Worm (Caenorhabditis elegans) whole organism, late embryonic: ENCODE data around the gene C18H7.4.

ENCODE experiments used
- C08G9.2 ChIP-seq: sonication (generic microtip); optimal IDR thresholded peaks from 2 replicates; lab custom pipeline; 2016; ENCODE audit warnings: mild to moderate bottlenecking, missing genetic modification characterization, moderate library complexity, missing compliant biosample characterization
- C38D4.7 ChIP-seq: fragments of 200-800 bp; sonication (Bioruptor generic); optimal IDR thresholded peaks from 2 replicates; lab custom pipeline; 2018; ENCODE audit warnings: mild to moderate bottlenecking, missing genetic modification characterization, moderate library complexity, missing compliant biosample characterization
- K02D7.2 ChIP-seq: sonication (generic microtip); optimal IDR thresholded peaks from 2 replicates; lab custom pipeline; 2017; ENCODE audit warnings: mild to moderate bottlenecking, missing genetic modification characterization, missing compliant biosample characterization
- K09A11.1 ChIP-seq: sonication (generic microtip); optimal IDR thresholded peaks from 2 replicates; lab custom pipeline; 2017; ENCODE audit warnings: antibody characterized with exemption, mild to moderate bottlenecking, missing genetic modification characterization, missing compliant biosample characterization; ENCODE audit not compliant: insufficient read depth
- T23F11.4 ChIP-seq: fragments of 200-800 bp; sonication (Bioruptor generic); optimal IDR thresholded peaks from 2 replicates; lab custom pipeline; 2018; ENCODE audit warnings: mild to moderate bottlenecking, missing genetic modification characterization, missing compliant biosample characterization
- ama-1 ChIP-seq: fragments of 150-350 bp; optimal IDR thresholded peaks from 2 replicates; lab custom pipeline; 2014
- ceh-18 ChIP-seq: sonication (generic microtip); optimal IDR thresholded peaks from 2 replicates; lab custom pipeline; 2016; ENCODE audit warnings: missing genetic modification characterization, missing compliant biosample characterization
- ceh-22 ChIP-seq: sonication (generic microtip); optimal IDR thresholded peaks from 2 replicates; lab custom pipeline; 2017; ENCODE audit warnings: missing biosample characterization, missing genetic modification characterization
- dmd-4 ChIP-seq: sonication (generic microtip); optimal IDR thresholded peaks from 2 replicates; lab custom pipeline; 2016; ENCODE audit warnings: borderline replicate concordance, missing genetic modification characterization, missing compliant biosample characterization
- dve-1 ChIP-seq: sonication (generic microtip); optimal IDR thresholded peaks from 2 replicates; lab custom pipeline; 2017; ENCODE audit warnings: antibody characterized with exemption, mild to moderate bottlenecking, missing genetic modification characterization, missing compliant biosample characterization
- elt-2 ChIP-seq: sonication (generic microtip); optimal IDR thresholded peaks from 2 replicates; lab custom pipeline; 2016; ENCODE audit warnings: missing genetic modification reagents, missing genetic modification characterization, missing compliant biosample characterization
- elt-4 ChIP-seq: sonication (generic microtip); optimal IDR thresholded peaks from 2 replicates; lab custom pipeline; 2016; ENCODE audit warnings: missing genetic modification characterization, missing compliant biosample characterization
- fax-1 ChIP-seq: sonication (generic microtip); optimal IDR thresholded peaks from 2 replicates; lab custom pipeline; 2016; ENCODE audit warnings: missing genotype, missing genetic modification characterization, missing compliant biosample characterization
- fkh-10 ChIP-seq: fragments of 150-350 bp; optimal IDR thresholded peaks from 2 replicates; lab custom pipeline; 2014; ENCODE audit warnings: missing biosample characterization, missing genetic modification reagents, missing genetic modification characterization
- fkh-6 ChIP-seq: sonication (generic microtip); optimal IDR thresholded peaks from 2 replicates; lab custom pipeline; 2016; ENCODE audit warnings: missing genetic modification characterization, missing compliant biosample characterization
- gmeb-2 ChIP-seq: sonication (generic microtip); optimal IDR thresholded peaks from 2 replicates; lab custom pipeline; 2016; ENCODE audit warnings: missing genetic modification characterization, inconsistent platforms, missing compliant biosample characterization
- hlh-13 ChIP-seq: fragments of 200-800 bp; sonication (Bioruptor generic); optimal IDR thresholded peaks from 2 replicates; lab custom pipeline; 2018; ENCODE audit warnings: mild to moderate bottlenecking, missing genetic modification characterization, missing compliant biosample characterization
- hlh-8 ChIP-seq: sonication (generic microtip); optimal IDR thresholded peaks from 2 replicates; lab custom pipeline; 2016; ENCODE audit warnings: missing genotype, missing genetic modification characterization, missing compliant biosample characterization
- lim-6 ChIP-seq: sonication (generic microtip); optimal IDR thresholded peaks from 2 replicates; lab custom pipeline; 2016; ENCODE audit warnings: missing genetic modification characterization, missing compliant biosample characterization
- lin-11 ChIP-seq: fragments of 200-800 bp; sonication (Bioruptor generic); optimal IDR thresholded peaks from 2 replicates; lab custom pipeline; 2018; ENCODE audit warnings: mild to moderate bottlenecking, missing genetic modification characterization, missing compliant biosample characterization
- madf-2 ChIP-seq: sonication (generic microtip); optimal IDR thresholded peaks from 2 replicates; lab custom pipeline; 2017; ENCODE audit warnings: missing genetic modification characterization, missing compliant biosample characterization
- nfya-1 ChIP-seq: sonication (generic microtip); optimal IDR thresholded peaks from 2 replicates; lab custom pipeline; 2017; ENCODE audit warnings: missing genetic modification characterization, mild to moderate bottlenecking, missing compliant biosample characterization, antibody characterized with exemption, moderate library complexity
- npax-4 ChIP-seq: sonication (generic microtip); optimal IDR thresholded peaks from 2 replicates; lab custom pipeline; 2016; ENCODE audit warnings: missing genetic modification characterization, missing compliant biosample characterization
- odd-2 ChIP-seq: sonication (generic microtip); optimal IDR thresholded peaks from 2 replicates; lab custom pipeline; 2017; ENCODE audit warnings: antibody characterized with exemption, mild to moderate bottlenecking, missing genetic modification characterization, missing compliant biosample characterization
- pat-9 ChIP-seq: fragments of 200-800 bp; sonication (Bioruptor generic); optimal IDR thresholded peaks from 2 replicates; lab custom pipeline; 2018; ENCODE audit warnings: mild to moderate bottlenecking, missing genetic modification characterization, moderate library complexity, missing compliant biosample characterization
- ref-2 ChIP-seq: sonication (generic microtip); optimal IDR thresholded peaks from 2 replicates; lab custom pipeline; 2016; ENCODE audit warnings: missing genetic modification characterization, missing compliant biosample characterization
- rnt-1 ChIP-seq: sonication (generic microtip); optimal IDR thresholded peaks from 2 replicates; lab custom pipeline; 2016; ENCODE audit warnings: missing genetic modification characterization, missing compliant biosample characterization
- sox-4 ChIP-seq: sonication (generic microtip); optimal IDR thresholded peaks from 2 replicates; lab custom pipeline; 2017; ENCODE audit warnings: mild to moderate bottlenecking, missing genetic modification characterization, inconsistent platforms, missing compliant biosample characterization
- syd-9 ChIP-seq: sonication (generic microtip); optimal IDR thresholded peaks from 2 replicates; lab custom pipeline; 2016; ENCODE audit warnings: mild to moderate bottlenecking, missing genetic modification characterization, moderate library complexity, missing compliant biosample characterization
- ttx-3 ChIP-seq: sonication (generic microtip); optimal IDR thresholded peaks from 2 replicates; lab custom pipeline; 2016; ENCODE audit warnings: missing genetic modification reagents, missing genetic modification characterization, missing compliant biosample characterization
- unc-3 ChIP-seq, 2 experiments: fragments of 200-800 bp in 1 of 2; sonication (Bioruptor generic) in 1 of 2; sonication (generic microtip) in 1 of 2; conservative IDR thresholded peaks in 1 of 2; optimal IDR thresholded peaks in 1 of 2; 2 replicates each; pipeline versions ENCODE4 v1.3.6 to Lab custom; 2016 to 2022; ENCODE audit warnings: missing compliant biosample characterization in 2 of 2, missing genetic modification characterization in 2 of 2, missing genetic modification reagents in 1 of 2
- unc-55 ChIP-seq: sonication (generic microtip); optimal IDR thresholded peaks from 2 replicates; lab custom pipeline; 2017; ENCODE audit warnings: missing biosample characterization, missing genetic modification reagents, missing genetic modification characterization
- unc-86 ChIP-seq: sonication (generic microtip); optimal IDR thresholded peaks from 2 replicates; lab custom pipeline; 2016; ENCODE audit warnings: missing genetic modification characterization, missing compliant biosample characterization
- zip-5 ChIP-seq: sonication (generic microtip); optimal IDR thresholded peaks from 2 replicates; lab custom pipeline; 2016; ENCODE audit warnings: missing genetic modification characterization, missing compliant biosample characterization
- ztf-16 ChIP-seq: sonication (generic microtip); optimal IDR thresholded peaks from 2 replicates; lab custom pipeline; 2017; ENCODE audit warnings: missing genetic modification characterization, missing compliant biosample characterization

Gene C18H7.4

DNA sequence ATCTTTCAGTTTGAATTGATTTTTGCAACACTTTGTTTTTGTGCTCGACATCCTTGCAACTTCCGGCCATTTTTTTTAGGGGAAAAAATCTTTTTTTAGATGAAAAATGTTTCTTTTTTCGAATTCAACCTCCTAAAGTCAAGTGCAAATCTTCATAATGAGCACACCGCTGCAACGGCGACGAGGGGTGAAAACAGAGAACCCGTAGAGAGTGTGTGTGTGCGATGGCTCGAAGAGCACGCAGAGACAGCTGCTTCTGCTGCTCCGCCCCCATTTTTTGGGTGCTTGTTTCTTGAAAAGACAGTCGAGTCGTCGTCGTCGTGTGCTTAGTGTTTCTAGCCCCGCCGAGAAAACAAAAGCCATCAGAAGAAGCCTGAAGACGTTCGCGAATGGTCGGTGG, 12.9 kb downstream of the C18H7.4 start, which contains the start of gene inx-18:
Gene inx-18, plus strand, starts transcription at position 301 of the 400 bp plus-strand sequence.
- TF ChIP-seq C08G9.2 (tag; lab: Kevin White, UChicago) = no peak
- TF ChIP-seq dmd-4 (tag; lab: Kevin White, UChicago) = no peak
- no peak for TF ChIP-seq unc-86 (tag; lab: Kevin White, UChicago)
- no peak for TF ChIP-seq nfya-1 (tag; lab: Kevin White, UChicago)
- TF ChIP-seq fkh-6 (tag; lab: Kevin White, UChicago) = no peak
- TF ChIP-seq K02D7.2 (tag; lab: Kevin White, UChicago) = no peak
- no peak for TF ChIP-seq elt-2
- no peak for TF ChIP-seq pat-9
- no peak for TF ChIP-seq gmeb-2
- TF ChIP-seq T23F11.4 = no peak
- no peak for TF ChIP-seq lin-11
- no peak for TF ChIP-seq ztf-16
- TF ChIP-seq K09A11.1 (tag; lab: Kevin White, UChicago) = no peak
- TF ChIP-seq zip-5 = no peak
- TF ChIP-seq sox-4 = no peak
- TF ChIP-seq unc-3 (GFP tag; conservative IDR thresholded peaks at IDR 0.05; lab: Robert Waterston, UW) = no peak
- no peak for TF ChIP-seq unc-3 (tag; optimal IDR thresholded peaks at IDR 0.05; lab: Kevin White, UChicago)

ce11 chrIV:607628-608027, 14.5 kb downstream of the C18H7.4 start:
- TF ChIP-seq nfya-1 (tag; lab: Kevin White, UChicago) (peak; percentile 41), rnt-1 (tag; lab: Kevin White, UChicago) (peak; percentile 22), hlh-13 (no peak), ceh-18 (tag; lab: Kevin White, UChicago) (peak; percentile 74)

DNA sequence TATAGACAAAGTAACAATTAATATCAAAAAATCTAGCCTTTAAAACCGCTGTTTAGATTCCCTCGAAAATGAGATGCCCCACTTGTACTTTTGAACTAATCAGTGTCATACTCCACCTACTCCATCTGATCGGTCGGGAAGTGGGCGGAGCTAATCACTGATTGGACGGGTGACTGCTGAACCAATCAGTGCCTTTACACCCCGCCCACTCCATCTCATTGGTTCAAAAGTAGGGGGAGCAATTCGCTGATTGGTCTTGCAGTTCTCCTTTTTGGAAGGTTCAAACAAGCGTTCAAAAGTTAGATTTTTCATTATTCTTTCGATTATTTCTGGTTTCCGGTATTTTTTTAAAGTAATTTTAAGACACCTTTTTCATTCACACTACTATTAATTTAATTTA, 20.0 kb downstream of the C18H7.4 start:
- TF ChIP-seq odd-2 (tag; lab: Kevin White, UChicago) = no peak
- no peak for TF ChIP-seq ceh-22 (tag; lab: Kevin White, UChicago)
- TF ChIP-seq unc-3 (GFP tag; conservative IDR thresholded peaks at IDR 0.05; lab: Robert Waterston, UW) = no peak
- no peak for TF ChIP-seq unc-3 (tag; optimal IDR thresholded peaks at IDR 0.05; lab: Kevin White, UChicago)
- peak; percentile 97 for TF ChIP-seq nfya-1 (tag; lab: Kevin White, UChicago)
- TF ChIP-seq, all 69 proteins: peak for 1

- TF ChIP-seq dve-1 (tag; lab: Kevin White, UChicago) (no peak), npax-4 (tag; lab: Kevin White, UChicago) (no peak), K09A11.1 (tag; lab: Kevin White, UChicago) (no peak), ref-2 (no peak), C38D4.7 (GFP tag; lab: Kevin White, UChicago) (no peak), ttx-3 (tag; lab: Kevin White, UChicago) (no peak)
- TF ChIP-seq, all 69 proteins: peak for 0
These were observed 22.1 kb downstream of the C18H7.4 start, which contains the start of gene C18H7.1 for ce11 chrIV:615244-615643. C18H7.1 (plus strand) TSS chrIV:615544.

DNA sequence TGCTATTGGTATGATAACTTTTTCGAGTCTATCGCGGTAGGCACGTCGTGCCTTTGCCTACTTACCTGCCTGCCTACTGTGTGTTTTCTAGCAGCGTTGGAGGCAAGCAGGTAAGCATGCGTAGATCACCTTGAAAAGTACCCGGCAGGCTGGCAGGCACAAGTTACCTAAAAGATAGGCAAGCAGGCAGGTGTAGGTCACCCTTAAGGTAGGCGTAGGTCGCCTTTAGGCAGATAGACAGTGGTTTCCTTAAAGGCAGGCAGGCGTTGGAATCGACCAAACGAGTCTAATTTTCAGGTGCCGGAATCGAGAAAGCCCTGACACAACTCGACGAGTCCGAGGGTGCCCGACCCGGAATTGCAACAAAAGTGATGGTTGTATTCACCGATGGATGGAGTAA, 26.6 kb downstream of the C18H7.4 start:
- TF ChIP-seq C08G9.2 (tag; lab: Kevin White, UChicago) (no peak), fkh-10 (GFP tag; lab: Kevin White, UChicago) (no peak), nfya-1 (tag; lab: Kevin White, UChicago) (no peak), unc-55 (no peak), lim-6 (tag; lab: Kevin White, UChicago) (no peak), syd-9 (tag; lab: Kevin White, UChicago) (no peak), unc-86 (tag; lab: Kevin White, UChicago) (no peak), ztf-16 (no peak), elt-4 (tag; lab: Kevin White, UChicago) (no peak), fax-1 (tag; lab: Kevin White, UChicago) (no peak), dmd-4 (tag; lab: Kevin White, UChicago) (no peak), ama-1 (lab: Kevin White, UChicago) (no peak), pat-9 (no peak), madf-2 (tag; lab: Kevin White, UChicago) (no peak), hlh-8 (tag; lab: Kevin White, UChicago) (no peak), odd-2 (tag; lab: Kevin White, UChicago) (no peak)
